Worm (Caenorhabditis elegans) whole organism, L1 larva: ENCODE measurements around the gene nfm-1.
A peak's percentile ranks its signal among the peaks of the same experiment; 100 is the strongest.

Source experiments
- C04F5.9 ChIP-seq: sonication (generic microtip); optimal IDR thresholded peaks from 2 replicates; lab custom pipeline; 2016; ENCODE audit warnings: missing genetic modification characterization, missing compliant biosample characterization
- C16A3.4 ChIP-seq: fragments of 150-350 bp; optimal IDR thresholded peaks from 2 replicates; lab custom pipeline; 2014; ENCODE audit warnings: missing biosample characterization, missing genetic modification characterization
- C34B4.2 ChIP-seq: sonication (generic microtip); optimal IDR thresholded peaks from 2 replicates; lab custom pipeline; 2017; ENCODE audit warnings: mild to moderate bottlenecking, missing genetic modification characterization, missing compliant biosample characterization
- aha-1 ChIP-seq: fragments of 150-350 bp; optimal IDR thresholded peaks from 2 replicates; lab custom pipeline; 2014; ENCODE audit warnings: missing biosample characterization, missing genetic modification characterization
- aly-2 ChIP-seq: fragments of 150-350 bp; optimal IDR thresholded peaks from 2 replicates; lab custom pipeline; 2014; ENCODE audit warnings: missing biosample characterization, missing genetic modification characterization
- ama-1 ChIP-seq: fragments of 150-350 bp; optimal IDR thresholded peaks from 2 replicates; lab custom pipeline; 2014
- ceh-63 ChIP-seq: fragments of 200-800 bp; sonication (Bioruptor generic); optimal IDR thresholded peaks from 2 replicates; lab custom pipeline; 2018; ENCODE audit warnings: mild to moderate bottlenecking, missing genetic modification characterization, missing compliant biosample characterization
- ceh-8 ChIP-seq: fragments of 200-800 bp; sonication (Bioruptor generic); optimal IDR thresholded peaks from 2 replicates; lab custom pipeline; 2018; ENCODE audit warnings: mild to moderate bottlenecking, missing genetic modification characterization, moderate library complexity, missing compliant biosample characterization
- ceh-82 ChIP-seq, 3 experiments: fragments of 150-350 bp in 1 of 3; sonication (generic microtip) in 2 of 3; optimal IDR thresholded peaks; 2 replicates each; lab custom pipeline; 2014 to 2017; ENCODE audit warnings: missing biosample characterization in 3 of 3, missing genetic modification characterization in 3 of 3
- ceh-88 ChIP-seq: fragments of 200-800 bp; sonication (Bioruptor generic); IDR thresholded peaks from 2 replicates; pipeline ENCODE4 v1.3.6; 2022; ENCODE audit warnings: missing genetic modification characterization, missing compliant biosample characterization
- dsc-1 ChIP-seq: sonication (generic microtip); optimal IDR thresholded peaks from 2 replicates; lab custom pipeline; 2016; ENCODE audit warnings: mild to moderate bottlenecking, missing genetic modification characterization, missing compliant biosample characterization
- elt-3 ChIP-seq, 6 experiments: fragments of 150-350 bp in 1 of 6; sonication (generic microtip); optimal IDR thresholded peaks; 2 replicates each; lab custom pipeline; 2017 to 2018; ENCODE audit warnings: missing biosample characterization in 6 of 6, missing genetic modification characterization in 6 of 6, inconsistent platforms in 1 of 6
- ets-5 ChIP-seq: fragments of 200-800 bp; sonication (Bioruptor generic); IDR thresholded peaks from 2 replicates; pipeline ENCODE4 v1.3.6; 2022; ENCODE audit warnings: missing genetic modification characterization, missing compliant biosample characterization
- fkh-4 ChIP-seq: sonication (generic microtip); optimal IDR thresholded peaks from 2 replicates; lab custom pipeline; 2016; ENCODE audit warnings: missing compliant biosample characterization, missing genetic modification characterization, borderline replicate concordance
- fos-1 ChIP-seq: fragments of 150-350 bp; optimal IDR thresholded peaks from 2 replicates; lab custom pipeline; 2014; ENCODE audit warnings: missing biosample characterization, missing genetic modification characterization
- grh-1 ChIP-seq: fragments of 200-800 bp; sonication (Bioruptor generic); IDR thresholded peaks from 2 replicates; pipeline ENCODE4 v1.3.6; 2022; ENCODE audit warnings: missing genetic modification reagents, missing genetic modification characterization, missing compliant biosample characterization
- hlh-17 ChIP-seq: fragments of 200-800 bp; sonication (Bioruptor generic); optimal IDR thresholded peaks from 2 replicates; lab custom pipeline; 2018; ENCODE audit warnings: missing genetic modification characterization, mild to moderate bottlenecking, missing compliant biosample characterization, moderate library complexity, borderline replicate concordance
- hlh-4 ChIP-seq: sonication (generic microtip); optimal IDR thresholded peaks from 2 replicates; lab custom pipeline; 2016; ENCODE audit warnings: mild to moderate bottlenecking, missing genetic modification characterization, missing compliant biosample characterization
- hpl-2 ChIP-seq: fragments of 150-350 bp; optimal IDR thresholded peaks from 2 replicates; lab custom pipeline; 2014; ENCODE audit warnings: missing biosample characterization, missing genetic modification reagents, missing genetic modification characterization
- irx-1 ChIP-seq: sonication (generic microtip); optimal IDR thresholded peaks from 2 replicates; lab custom pipeline; 2016; ENCODE audit warnings: missing genetic modification characterization, missing compliant biosample characterization
- lin-13 ChIP-seq: fragments of 150-350 bp; optimal IDR thresholded peaks from 2 replicates; lab custom pipeline; 2014; ENCODE audit warnings: missing biosample characterization, missing genetic modification reagents, missing genetic modification characterization
- lin-14 ChIP-seq: fragments of 200-800 bp; sonication (Bioruptor generic); optimal IDR thresholded peaks from 2 replicates; lab custom pipeline; 2018; ENCODE audit warnings: mild to moderate bottlenecking, missing genetic modification characterization, moderate library complexity, missing compliant biosample characterization
- lin-15B ChIP-seq: fragments of 150-350 bp; sonication (generic microtip); optimal IDR thresholded peaks from 3 replicates; lab custom pipeline; 2014; ENCODE audit warnings: missing biosample characterization, missing genetic modification characterization
- lin-35 ChIP-seq, 2 experiments: fragments of 150-350 bp; optimal IDR thresholded peaks; 2 replicates each; lab custom pipeline; 2014; ENCODE audit warnings: missing biosample characterization in 2 of 2, missing genetic modification characterization in 2 of 2, missing genetic modification reagents in 2 of 2
- lsy-2 ChIP-seq, 2 experiments: fragments of 150-350 bp; optimal IDR thresholded peaks; 2 replicates each; lab custom pipeline; 2014; ENCODE audit warnings: missing biosample characterization in 2 of 2, missing genetic modification characterization in 2 of 2
- mab-9 ChIP-seq: fragments of 200-800 bp; sonication (Bioruptor generic); IDR thresholded peaks from 2 replicates; pipeline ENCODE4 v1.3.6; 2022; ENCODE audit warnings: missing genetic modification reagents, missing genetic modification characterization, missing compliant biosample characterization
- mdl-1 ChIP-seq, 2 experiments: fragments of 150-350 bp; optimal IDR thresholded peaks; 2 replicates each; lab custom pipeline; 2014 to 2017; ENCODE audit warnings: missing biosample characterization in 2 of 2, missing genetic modification characterization in 2 of 2, inconsistent platforms in 1 of 2
- mef-2 ChIP-seq: fragments of 150-350 bp; optimal IDR thresholded peaks from 2 replicates; lab custom pipeline; 2014; ENCODE audit warnings: missing biosample characterization, missing genetic modification characterization
- mep-1 ChIP-seq: fragments of 150-350 bp; optimal IDR thresholded peaks from 2 replicates; lab custom pipeline; 2014; ENCODE audit warnings: missing biosample characterization, missing genetic modification characterization
- nhr-20 ChIP-seq: sonication (generic microtip); optimal IDR thresholded peaks from 2 replicates; lab custom pipeline; 2016; ENCODE audit warnings: mild to moderate bottlenecking, missing genetic modification characterization, missing compliant biosample characterization
- nhr-28 ChIP-seq: fragments of 150-350 bp; optimal IDR thresholded peaks from 2 replicates; lab custom pipeline; 2014; ENCODE audit warnings: missing biosample characterization, missing genetic modification characterization
- nhr-47 ChIP-seq: sonication (generic microtip); optimal IDR thresholded peaks from 2 replicates; lab custom pipeline; 2016; ENCODE audit warnings: mild to moderate bottlenecking, missing genetic modification characterization, moderate library complexity, missing compliant biosample characterization
- nhr-71 ChIP-seq: sonication (generic microtip); optimal IDR thresholded peaks from 2 replicates; lab custom pipeline; 2016; ENCODE audit warnings: mild to moderate bottlenecking, missing genetic modification characterization, moderate library complexity, missing compliant biosample characterization
- nhr-76 ChIP-seq: sonication (generic microtip); optimal IDR thresholded peaks from 2 replicates; lab custom pipeline; 2017; ENCODE audit warnings: missing biosample characterization, missing genetic modification characterization
- nhr-77 ChIP-seq: fragments of 150-350 bp; optimal IDR thresholded peaks from 2 replicates; lab custom pipeline; 2014; ENCODE audit warnings: missing biosample characterization, missing genetic modification characterization
- pax-3 ChIP-seq: fragments of 200-800 bp; sonication (Bioruptor generic); optimal IDR thresholded peaks from 2 replicates; lab custom pipeline; 2018; ENCODE audit warnings: mild to moderate bottlenecking, missing genetic modification characterization, moderate library complexity, missing compliant biosample characterization
- rnt-1 ChIP-seq: sonication (generic microtip); optimal IDR thresholded peaks from 2 replicates; lab custom pipeline; 2016; ENCODE audit warnings: mild to moderate bottlenecking, missing genetic modification characterization, moderate library complexity, missing compliant biosample characterization
- skn-1 ChIP-seq: fragments of 150-350 bp; optimal IDR thresholded peaks from 2 replicates; lab custom pipeline; 2014; ENCODE audit warnings: missing biosample characterization, missing genetic modification characterization
- snpc-4 ChIP-seq: fragments of 150-350 bp; optimal IDR thresholded peaks from 2 replicates; lab custom pipeline; 2014; ENCODE audit warnings: missing biosample characterization, missing genetic modification characterization
- snu-23 ChIP-seq: sonication (generic microtip); optimal IDR thresholded peaks from 2 replicates; lab custom pipeline; 2016; ENCODE audit warnings: missing genetic modification characterization, missing compliant biosample characterization
- sup-37 ChIP-seq: fragments of 200-800 bp; sonication (Bioruptor generic); optimal IDR thresholded peaks from 2 replicates; lab custom pipeline; 2018; ENCODE audit warnings: mild to moderate bottlenecking, missing genetic modification characterization, missing compliant biosample characterization
- swsn-7 ChIP-seq: sonication (generic microtip); optimal IDR thresholded peaks from 2 replicates; lab custom pipeline; 2016; ENCODE audit warnings: missing genetic modification characterization, missing compliant biosample characterization
- tbx-2 ChIP-seq: sonication (generic microtip); optimal IDR thresholded peaks from 2 replicates; lab custom pipeline; 2016; ENCODE audit warnings: missing genetic modification characterization, missing compliant biosample characterization
- tlp-1 ChIP-seq: fragments of 150-350 bp; optimal IDR thresholded peaks from 2 replicates; lab custom pipeline; 2014; ENCODE audit warnings: missing biosample characterization, missing genetic modification characterization
- unc-30 ChIP-seq: sonication (generic microtip); optimal IDR thresholded peaks from 2 replicates; lab custom pipeline; 2017; ENCODE audit warnings: missing biosample characterization, missing genetic modification characterization
- unc-86 ChIP-seq: sonication (generic microtip); optimal IDR thresholded peaks from 2 replicates; lab custom pipeline; 2016; ENCODE audit warnings: missing genetic modification characterization, missing compliant biosample characterization
- unc-98 ChIP-seq: fragments of 200-800 bp; sonication (Bioruptor generic); IDR thresholded peaks from 2 replicates; pipeline ENCODE4 v1.3.6; 2022; ENCODE audit warnings: missing genetic modification characterization, missing compliant biosample characterization
- vab-15 ChIP-seq: sonication (generic microtip); optimal IDR thresholded peaks from 2 replicates; lab custom pipeline; 2017; ENCODE audit warnings: missing genotype, mild to moderate bottlenecking, missing genetic modification characterization, missing compliant biosample characterization
- xbp-1 ChIP-seq: sonication (generic microtip); optimal IDR thresholded peaks from 2 replicates; lab custom pipeline; 2016; ENCODE audit warnings: missing genetic modification characterization, missing compliant biosample characterization
- zag-1 ChIP-seq: fragments of 150-350 bp; optimal IDR thresholded peaks from 2 replicates; lab custom pipeline; 2014; ENCODE audit warnings: missing biosample characterization, missing genetic modification characterization
- ztf-11 ChIP-seq, 2 experiments: sonication (generic microtip); optimal IDR thresholded peaks; 2 replicates each; lab custom pipeline; 2016 to 2017; ENCODE audit warnings: missing genetic modification characterization in 2 of 2, missing biosample characterization in 1 of 2, missing compliant biosample characterization in 1 of 2

Gene nfm-1

DNA sequence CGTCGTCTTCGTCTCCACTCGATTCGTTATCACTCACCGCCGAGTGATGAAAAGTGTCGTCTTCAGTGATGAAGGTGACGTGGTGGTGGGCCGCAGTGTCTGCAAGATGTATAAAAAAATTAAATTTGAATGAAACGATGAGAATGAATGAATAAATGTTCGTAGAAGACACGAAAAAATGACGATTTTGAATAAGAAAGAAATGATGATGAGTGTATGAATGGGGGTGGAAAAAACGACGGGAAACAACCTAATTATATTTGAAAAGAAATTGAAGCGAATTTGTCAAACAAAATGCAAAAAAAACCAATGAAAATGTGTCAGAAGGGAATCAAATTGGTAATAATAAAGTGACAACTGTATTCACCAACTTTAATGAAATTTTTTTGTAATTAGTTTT lies 23.1 kb upstream of the nfm-1 start, which contains the start of gene mvk-1:
mvk-1 (minus strand) TSS at position 101 of the 400 bp plus-strand sequence.
- TF ChIP-seq elt-3 (tag; optimal IDR thresholded peaks at IDR 0.05; lab: Kevin White, UChicago) (no peak), C04F5.9 (tag; lab: Kevin White, UChicago) (no peak), lin-14 (GFP tag; lab: Kevin White, UChicago) (no peak), lsy-2 (tag; optimal IDR thresholded peaks at IDR 0.05; lab: Kevin White, UChicago) (peak in 1 of 2 experiments; percentile 12), xbp-1 (tag; lab: Kevin White, UChicago) (no peak), lin-15B (no peak), nhr-76 (tag; lab: Kevin White, UChicago) (no peak)

- TF ChIP-seq nhr-71 (tag; lab: Kevin White, UChicago) = peak; percentile 89
- no peak for TF ChIP-seq ztf-11 (tag; optimal IDR thresholded peaks at IDR 0.05; lab: Kevin White, UChicago)
- TF ChIP-seq zag-1 (tag; lab: Kevin White, UChicago) = no peak
- TF ChIP-seq ceh-88 (GFP tag; lab: Robert Waterston, UW) = no peak
- TF ChIP-seq dsc-1 = peak; percentile 55
- peak in 1 of 2 experiments; percentile 57 for TF ChIP-seq mdl-1 (tag; optimal IDR thresholded peaks at IDR 0.05; lab: Kevin White, UChicago)
- no peak for TF ChIP-seq C34B4.2
- no peak for TF ChIP-seq nhr-76 (tag; lab: Kevin White, UChicago)
- TF ChIP-seq ama-1 = no peak
- TF ChIP-seq skn-1 (tag; lab: Kevin White, UChicago) = no peak
- TF ChIP-seq lin-15B = no peak
- TF ChIP-seq hlh-17 (GFP tag; lab: Kevin White, UChicago) = no peak
- no peak for TF ChIP-seq aha-1
- no peak for TF ChIP-seq nhr-28 (tag; lab: Kevin White, UChicago)
- TF ChIP-seq lin-35 (GFP tag; optimal IDR thresholded peaks at IDR 0.05; lab: Kevin White, UChicago) = peak in 1 of 2 experiments; percentile 53
- no peak for TF ChIP-seq pax-3 (tag; lab: Kevin White, UChicago)
- no peak for TF ChIP-seq ets-5 (GFP tag; lab: Robert Waterston, UW)
- TF ChIP-seq unc-30 (tag; lab: Kevin White, UChicago) = no peak
- TF ChIP-seq nhr-20 (tag; lab: Kevin White, UChicago) = peak; percentile 22
- TF ChIP-seq tbx-2 = peak; percentile 77
- TF ChIP-seq ceh-82 (tag; optimal IDR thresholded peaks at IDR 0.05; lab: Kevin White, UChicago) = peak; percentile 3 to 82 (median 78)
- peak; percentile 71 for TF ChIP-seq rnt-1
- peak; percentile 68 for TF ChIP-seq mep-1 (tag; lab: Kevin White, UChicago)
- no peak for TF ChIP-seq hpl-2 (GFP tag; lab: Kevin White, UChicago)
- TF ChIP-seq mab-9 = 0 out of 2 replicates have a peak, but pooled peaks have one; percentile 31
- peak; percentile 87 for TF ChIP-seq unc-86 (tag; lab: Kevin White, UChicago)
- peak; percentile 5 for TF ChIP-seq fos-1 (tag; lab: Kevin White, UChicago)
- TF ChIP-seq unc-98 = no peak
- TF ChIP-seq ceh-63 = no peak
- TF ChIP-seq snu-23 (GFP tag; lab: Kevin White, UChicago) = peak; percentile 71
- TF ChIP-seq lin-13 = peak; percentile 65
- peak; percentile 69 for TF ChIP-seq nhr-47 (tag; lab: Kevin White, UChicago)
- peak; percentile 70 to 72 for TF ChIP-seq lsy-2 (tag; optimal IDR thresholded peaks at IDR 0.05; lab: Kevin White, UChicago)
- TF ChIP-seq grh-1 (GFP tag; lab: Robert Waterston, UW) = no peak
- TF ChIP-seq sup-37 = no peak
- TF ChIP-seq aly-2 (tag; lab: Kevin White, UChicago) = no peak
- TF ChIP-seq nhr-77 (tag; lab: Kevin White, UChicago) = no peak
- peak; percentile 57 for TF ChIP-seq irx-1
- TF ChIP-seq swsn-7 (tag; lab: Kevin White, UChicago) = peak; percentile 77
- no peak for TF ChIP-seq elt-3 (tag; optimal IDR thresholded peaks at IDR 0.05; lab: Kevin White, UChicago)
- no peak for TF ChIP-seq vab-15 (tag; lab: Kevin White, UChicago)
- TF ChIP-seq C16A3.4 (tag; lab: Kevin White, UChicago) = no peak
- TF ChIP-seq fkh-4 (tag; lab: Kevin White, UChicago) = no peak
- TF ChIP-seq ceh-8 = peak; percentile 55
- TF ChIP-seq tlp-1 (tag; lab: Kevin White, UChicago) = no peak
- TF ChIP-seq mef-2 = no peak
- TF ChIP-seq hlh-4 (tag; lab: Kevin White, UChicago) = no peak
- no peak for TF ChIP-seq snpc-4 (tag; lab: Kevin White, UChicago)
Measured at ce11 chrIII:6137431-6137830, 21.8 kb upstream of the nfm-1 start.
